Worm (Caenorhabditis elegans) whole organism, late embryonic: ENCODE measurements around the gene B0545.4.

Experiments
- F13H6.1 ChIP-seq: sonication (generic microtip); optimal IDR thresholded peaks from 2 replicates; lab custom pipeline; 2016; ENCODE audit warnings: missing genetic modification characterization, missing compliant biosample characterization
- K02D7.2 ChIP-seq: sonication (generic microtip); optimal IDR thresholded peaks from 2 replicates; lab custom pipeline; 2017; ENCODE audit warnings: mild to moderate bottlenecking, missing genetic modification characterization, missing compliant biosample characterization
- K09A11.1 ChIP-seq: sonication (generic microtip); optimal IDR thresholded peaks from 2 replicates; lab custom pipeline; 2017; ENCODE audit warnings: antibody characterized with exemption, mild to moderate bottlenecking, missing genetic modification characterization, missing compliant biosample characterization; ENCODE audit not compliant: insufficient read depth
- T23F11.4 ChIP-seq: fragments of 200-800 bp; sonication (Bioruptor generic); optimal IDR thresholded peaks from 2 replicates; lab custom pipeline; 2018; ENCODE audit warnings: mild to moderate bottlenecking, missing genetic modification characterization, missing compliant biosample characterization
- Y22D7AL.16 ChIP-seq: sonication (generic microtip); optimal IDR thresholded peaks from 2 replicates; lab custom pipeline; 2016; ENCODE audit warnings: missing genetic modification characterization, missing compliant biosample characterization
- ahr-1 ChIP-seq: sonication (generic microtip); optimal IDR thresholded peaks from 2 replicates; lab custom pipeline; 2016; ENCODE audit warnings: missing genetic modification characterization, missing compliant biosample characterization
- ceh-14 ChIP-seq: sonication (generic microtip); optimal IDR thresholded peaks from 2 replicates; lab custom pipeline; 2016; ENCODE audit warnings: missing genotype, missing genetic modification characterization, missing compliant biosample characterization
- ceh-18 ChIP-seq: sonication (generic microtip); optimal IDR thresholded peaks from 2 replicates; lab custom pipeline; 2016; ENCODE audit warnings: missing genetic modification characterization, missing compliant biosample characterization
- ceh-19 ChIP-seq: fragments of 200-800 bp; sonication (Bioruptor generic); optimal IDR thresholded peaks from 2 replicates; lab custom pipeline; 2018; ENCODE audit warnings: mild to moderate bottlenecking, missing genetic modification characterization, missing compliant biosample characterization
- ceh-2 ChIP-seq: sonication (generic microtip); optimal IDR thresholded peaks from 2 replicates; lab custom pipeline; 2016; ENCODE audit warnings: missing genotype, missing genetic modification characterization, missing compliant biosample characterization
- ceh-22 ChIP-seq: sonication (generic microtip); optimal IDR thresholded peaks from 2 replicates; lab custom pipeline; 2017; ENCODE audit warnings: missing biosample characterization, missing genetic modification characterization
- ceh-24 ChIP-seq: sonication (generic microtip); optimal IDR thresholded peaks from 2 replicates; lab custom pipeline; 2016; ENCODE audit warnings: mild to moderate bottlenecking, missing genetic modification characterization, missing compliant biosample characterization
- ceh-30 ChIP-seq: fragments of 150-350 bp; optimal IDR thresholded peaks from 2 replicates; lab custom pipeline; 2014; ENCODE audit warnings: missing biosample characterization, missing genetic modification characterization
- ceh-34 ChIP-seq: sonication (generic microtip); optimal IDR thresholded peaks from 2 replicates; lab custom pipeline; 2016; ENCODE audit warnings: mild to moderate bottlenecking, missing genetic modification characterization, missing compliant biosample characterization
- ceh-45 ChIP-seq: fragments of 200-800 bp; sonication (Bioruptor generic); IDR thresholded peaks from 2 replicates; pipeline ENCODE4 v1.3.6; 2022; ENCODE audit warnings: missing genetic modification reagents, missing genetic modification characterization, missing compliant biosample characterization
- che-1 ChIP-seq: sonication (generic microtip); optimal IDR thresholded peaks from 2 replicates; lab custom pipeline; 2016; ENCODE audit warnings: mild to moderate bottlenecking, missing genetic modification characterization, missing compliant biosample characterization
- dmd-4 ChIP-seq: sonication (generic microtip); optimal IDR thresholded peaks from 2 replicates; lab custom pipeline; 2016; ENCODE audit warnings: borderline replicate concordance, missing genetic modification characterization, missing compliant biosample characterization
- dve-1 ChIP-seq: sonication (generic microtip); optimal IDR thresholded peaks from 2 replicates; lab custom pipeline; 2017; ENCODE audit warnings: antibody characterized with exemption, mild to moderate bottlenecking, missing genetic modification characterization, missing compliant biosample characterization
- elt-2 ChIP-seq: sonication (generic microtip); optimal IDR thresholded peaks from 2 replicates; lab custom pipeline; 2016; ENCODE audit warnings: missing genetic modification reagents, missing genetic modification characterization, missing compliant biosample characterization
- elt-4 ChIP-seq: sonication (generic microtip); optimal IDR thresholded peaks from 2 replicates; lab custom pipeline; 2016; ENCODE audit warnings: missing genetic modification characterization, missing compliant biosample characterization
- ets-4 ChIP-seq: sonication (generic microtip); optimal IDR thresholded peaks from 2 replicates; lab custom pipeline; 2016; ENCODE audit warnings: missing genetic modification characterization, missing compliant biosample characterization
- fkh-6 ChIP-seq: sonication (generic microtip); optimal IDR thresholded peaks from 2 replicates; lab custom pipeline; 2016; ENCODE audit warnings: missing genetic modification characterization, missing compliant biosample characterization
- gmeb-2 ChIP-seq: sonication (generic microtip); optimal IDR thresholded peaks from 2 replicates; lab custom pipeline; 2016; ENCODE audit warnings: missing genetic modification characterization, inconsistent platforms, missing compliant biosample characterization
- hlh-8 ChIP-seq: sonication (generic microtip); optimal IDR thresholded peaks from 2 replicates; lab custom pipeline; 2016; ENCODE audit warnings: missing genotype, missing genetic modification characterization, missing compliant biosample characterization
- lim-6 ChIP-seq: sonication (generic microtip); optimal IDR thresholded peaks from 2 replicates; lab custom pipeline; 2016; ENCODE audit warnings: missing genetic modification characterization, missing compliant biosample characterization
- pag-3 ChIP-seq: sonication (generic microtip); optimal IDR thresholded peaks from 2 replicates; lab custom pipeline; 2016; ENCODE audit warnings: missing compliant biosample characterization, missing genetic modification characterization, borderline replicate concordance
- pat-9 ChIP-seq: fragments of 200-800 bp; sonication (Bioruptor generic); optimal IDR thresholded peaks from 2 replicates; lab custom pipeline; 2018; ENCODE audit warnings: mild to moderate bottlenecking, missing genetic modification characterization, moderate library complexity, missing compliant biosample characterization
- pha-2 ChIP-seq: sonication (generic microtip); optimal IDR thresholded peaks from 2 replicates; lab custom pipeline; 2017; ENCODE audit warnings: mild to moderate bottlenecking, missing genetic modification characterization, missing compliant biosample characterization
- pqm-1 ChIP-seq: sonication (generic microtip); optimal IDR thresholded peaks from 2 replicates; lab custom pipeline; 2016; ENCODE audit warnings: missing genetic modification characterization, missing compliant biosample characterization
- pros-1 ChIP-seq: fragments of 150-350 bp; optimal IDR thresholded peaks from 2 replicates; lab custom pipeline; 2014; ENCODE audit warnings: missing biosample characterization, missing genetic modification reagents, missing genetic modification characterization
- ref-2 ChIP-seq: sonication (generic microtip); optimal IDR thresholded peaks from 2 replicates; lab custom pipeline; 2016; ENCODE audit warnings: missing genetic modification characterization, missing compliant biosample characterization
- sdc-2 ChIP-seq: sonication (generic microtip); optimal IDR thresholded peaks from 2 replicates; lab custom pipeline; 2016; ENCODE audit warnings: missing genotype, missing genetic modification characterization, missing compliant biosample characterization
- tbx-7 ChIP-seq: sonication (generic microtip); optimal IDR thresholded peaks from 2 replicates; lab custom pipeline; 2016; ENCODE audit warnings: missing genotype, missing genetic modification characterization, missing compliant biosample characterization
- unc-42 ChIP-seq: sonication (generic microtip); optimal IDR thresholded peaks from 2 replicates; lab custom pipeline; 2016; ENCODE audit warnings: missing genotype, missing genetic modification characterization, missing compliant biosample characterization
- unc-86 ChIP-seq: sonication (generic microtip); optimal IDR thresholded peaks from 2 replicates; lab custom pipeline; 2016; ENCODE audit warnings: missing genetic modification characterization, missing compliant biosample characterization
- zip-5 ChIP-seq: sonication (generic microtip); optimal IDR thresholded peaks from 2 replicates; lab custom pipeline; 2016; ENCODE audit warnings: missing genetic modification characterization, missing compliant biosample characterization

B0545.4 gene

DNA sequence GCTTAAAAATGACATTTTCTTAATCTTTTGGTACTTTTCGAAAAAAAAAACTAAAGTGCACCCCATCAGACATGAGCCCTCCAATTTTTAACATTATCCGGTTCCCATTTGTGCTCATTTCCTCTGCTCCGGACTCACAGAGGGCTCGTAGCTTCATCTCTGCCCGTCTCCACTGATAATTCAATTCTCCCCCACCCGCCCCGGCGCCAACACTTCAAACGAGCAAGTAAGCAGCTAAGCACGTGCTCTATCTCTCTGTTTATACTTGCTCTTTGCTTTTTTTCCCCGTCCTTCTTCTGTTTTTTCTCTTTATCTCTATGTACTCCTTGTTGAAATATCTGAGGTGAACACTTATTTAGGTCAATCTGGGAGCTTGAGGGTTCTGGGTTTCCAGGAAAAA, 30.0 kb downstream of the B0545.4 start, which contains the start of gene T05C7.9:
Gene T05C7.9, plus strand, starts transcription at position 72 of the 400 bp plus-strand sequence.
- TF ChIP-seq ceh-2 (tag; lab: Kevin White, UChicago) (no peak), pqm-1 (tag; lab: Kevin White, UChicago) (no peak), ceh-34 (tag; lab: Kevin White, UChicago) (no peak), pag-3 (tag; lab: Kevin White, UChicago) (no peak), gmeb-2 (tag; lab: Kevin White, UChicago) (no peak), ceh-18 (tag; lab: Kevin White, UChicago) (peak; percentile 37), unc-42 (tag; lab: Kevin White, UChicago) (peak; percentile 80)

- TF ChIP-seq ets-4 (tag; lab: Kevin White, UChicago) (no peak), K09A11.1 (no peak), ceh-22 (tag; lab: Kevin White, UChicago) (no peak), pqm-1 (tag; lab: Kevin White, UChicago) (no peak), ref-2 (no peak), ceh-19 (no peak), ceh-14 (tag; lab: Kevin White, UChicago) (no peak), che-1 (tag; lab: Kevin White, UChicago) (no peak), dmd-4 (no peak), ceh-45 (GFP tag; lab: Robert Waterston, UW) (no peak), Y22D7AL.16 (no peak), unc-86 (tag; lab: Kevin White, UChicago) (no peak), elt-4 (no peak), fkh-6 (tag; lab: Kevin White, UChicago) (no peak), ahr-1 (tag; lab: Kevin White, UChicago) (no peak), ceh-2 (tag; lab: Kevin White, UChicago) (no peak), sdc-2 (tag; lab: Kevin White, UChicago) (no peak), K02D7.2 (no peak), pat-9 (tag; lab: Kevin White, UChicago) (no peak), pha-2 (tag; lab: Kevin White, UChicago) (no peak)
Observed at ce11 chrIV:78206-78605, 31.0 kb downstream of the B0545.4 start.

ce11 chrIV:77421-77820, 31.8 kb downstream of the B0545.4 start:
- no peak for TF ChIP-seq ref-2
- TF ChIP-seq F13H6.1 = no peak
- TF ChIP-seq elt-2 (tag; lab: Kevin White, UChicago) = no peak
- TF ChIP-seq dve-1 (tag; lab: Kevin White, UChicago) = no peak
- no peak for TF ChIP-seq T23F11.4
- TF ChIP-seq tbx-7 (tag; lab: Kevin White, UChicago) = no peak
- no peak for TF ChIP-seq ceh-18 (tag; lab: Kevin White, UChicago)
- TF ChIP-seq ceh-14 (tag; lab: Kevin White, UChicago) = no peak
- no peak for TF ChIP-seq sdc-2 (tag; lab: Kevin White, UChicago)
- no peak for TF ChIP-seq ceh-30 (tag; lab: Kevin White, UChicago)
- no peak for TF ChIP-seq hlh-8

DNA sequence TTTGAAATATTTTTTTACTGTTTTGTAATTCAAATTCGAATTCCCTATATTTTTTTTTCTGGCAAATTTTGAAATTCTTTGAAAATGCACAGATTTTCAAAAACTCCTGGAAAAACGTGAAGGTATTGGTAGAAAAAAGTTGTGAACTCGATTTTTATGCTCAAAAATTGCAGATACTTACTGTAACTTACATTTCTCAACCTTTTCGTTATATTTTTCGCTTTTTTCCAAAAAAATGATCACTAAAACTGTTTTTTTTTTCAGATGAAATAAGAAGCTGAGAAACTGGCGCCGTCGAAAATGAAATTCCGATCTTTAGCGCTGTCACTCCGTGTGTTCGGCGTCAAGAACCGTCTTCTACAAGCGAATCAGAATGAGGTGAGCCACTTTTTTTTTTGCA, 33.1 kb downstream of the B0545.4 start, which contains the start of gene T05C7.8:
Gene T05C7.8, plus strand, starts transcription at position 301 of the 400 bp plus-strand sequence.
- TF ChIP-seq zip-5 (tag; lab: Kevin White, UChicago) (no peak), ref-2 (no peak), ceh-14 (tag; lab: Kevin White, UChicago) (no peak), ceh-24 (tag; lab: Kevin White, UChicago) (no peak), lim-6 (no peak), ceh-19 (no peak), pros-1 (tag; lab: Kevin White, UChicago) (no peak), tbx-7 (tag; lab: Kevin White, UChicago) (no peak), pag-3 (tag; lab: Kevin White, UChicago) (no peak)
